Worm (Caenorhabditis elegans): Measurements from ENCODE around the gene qui-1.

DNA sequence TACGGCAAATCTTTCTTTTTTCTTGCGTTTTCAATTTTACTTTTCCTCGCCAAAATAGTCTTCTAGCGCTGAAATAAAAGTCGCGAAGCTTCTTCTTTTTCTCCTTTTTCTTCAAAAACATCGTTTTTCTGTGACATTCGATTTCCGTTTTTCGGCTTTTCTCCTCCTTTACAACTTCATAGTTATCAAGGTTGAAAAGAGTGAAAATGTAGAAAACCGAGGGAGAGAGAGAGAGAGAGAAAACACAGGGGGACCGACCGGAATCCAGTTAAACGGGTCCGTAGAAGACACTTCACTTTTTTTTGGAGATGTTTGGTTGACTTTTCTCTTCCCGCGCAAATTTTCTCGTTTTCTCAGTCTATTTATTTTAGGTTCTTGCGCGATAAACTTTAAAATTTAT, 2.6 kb downstream of the qui-1 start:
- TF ChIP-seq unc-62 (GFP tag; optimal IDR thresholded peaks at IDR 0.05 in 1 of 2) (no peak), unc-62 (tag; optimal IDR thresholded peaks at IDR 0.05) (no peak), ama-1 (optimal IDR thresholded peaks at IDR 0.05) (no peak), zip-11 (GFP tag; IDR thresholded peaks at IDR 0.05) (no peak), zfp-3 (GFP tag; conservative IDR thresholded peaks at IDR 0.05) (no peak), unc-130 (GFP tag; optimal IDR thresholded peaks at IDR 0.05) (no peak), Y48G9A.11 (GFP tag; IDR thresholded peaks at IDR 0.05) (no peak), fkh-10 (GFP tag; optimal IDR thresholded peaks at IDR 0.05) (peak; percentile 77), ceh-32 (tag; optimal IDR thresholded peaks at IDR 0.05; ENCODE audit: poor library complexity) (no peak), spr-1 (tag; optimal IDR thresholded peaks at IDR 0.05) (no peak), aly-2 (tag; optimal IDR thresholded peaks at IDR 0.05) (no peak), lin-39 (tag; optimal IDR thresholded peaks at IDR 0.05) (no peak)

Measured in whole organism, L4 larva.